Worm (Caenorhabditis elegans) whole organism, L1 larva: ENCODE measurements around the gene C10F3.7.

Experiments used
- aly-2 ChIP-seq: fragments of 150-350 bp; optimal IDR thresholded peaks from 2 replicates; lab custom pipeline; 2014; ENCODE audit warnings: missing biosample characterization, missing genetic modification characterization
- dsc-1 ChIP-seq: sonication (generic microtip); optimal IDR thresholded peaks from 2 replicates; lab custom pipeline; 2016; ENCODE audit warnings: mild to moderate bottlenecking, missing genetic modification characterization, missing compliant biosample characterization
- elt-3 ChIP-seq, 6 experiments: fragments of 150-350 bp in 1 of 6; sonication (generic microtip); optimal IDR thresholded peaks; 2 replicates each; lab custom pipeline; 2017 to 2018; ENCODE audit warnings: missing biosample characterization in 6 of 6, missing genetic modification characterization in 6 of 6, inconsistent platforms in 1 of 6
- fkh-10 ChIP-seq: sonication (generic microtip); optimal IDR thresholded peaks from 2 replicates; lab custom pipeline; 2017; ENCODE audit warnings: missing biosample characterization, missing genetic modification reagents, missing genetic modification characterization
- fkh-4 ChIP-seq: sonication (generic microtip); optimal IDR thresholded peaks from 2 replicates; lab custom pipeline; 2016; ENCODE audit warnings: missing compliant biosample characterization, missing genetic modification characterization, borderline replicate concordance
- jun-1 ChIP-seq: fragments of 150-350 bp; optimal IDR thresholded peaks from 2 replicates; lab custom pipeline; 2014; ENCODE audit warnings: missing biosample characterization, missing genetic modification reagents, missing genetic modification characterization
- mep-1 ChIP-seq: fragments of 150-350 bp; optimal IDR thresholded peaks from 2 replicates; lab custom pipeline; 2014; ENCODE audit warnings: missing biosample characterization, missing genetic modification characterization
- nhr-20 ChIP-seq: sonication (generic microtip); optimal IDR thresholded peaks from 2 replicates; lab custom pipeline; 2016; ENCODE audit warnings: mild to moderate bottlenecking, missing genetic modification characterization, missing compliant biosample characterization
- nhr-77 ChIP-seq: fragments of 150-350 bp; optimal IDR thresholded peaks from 2 replicates; lab custom pipeline; 2014; ENCODE audit warnings: missing biosample characterization, missing genetic modification characterization
- pqm-1 ChIP-seq: sonication (generic microtip); optimal IDR thresholded peaks from 3 replicates; lab custom pipeline; 2017; ENCODE audit warnings: missing biosample characterization, missing genetic modification characterization
- sptf-1 ChIP-seq: fragments of 150-350 bp; optimal IDR thresholded peaks from 2 replicates; lab custom pipeline; 2014; ENCODE audit warnings: missing biosample characterization, missing genetic modification characterization
- tbx-2 ChIP-seq: sonication (generic microtip); optimal IDR thresholded peaks from 2 replicates; lab custom pipeline; 2016; ENCODE audit warnings: missing genetic modification characterization, missing compliant biosample characterization
- unc-62 ChIP-seq: fragments of 150-350 bp; optimal IDR thresholded peaks from 2 replicates; lab custom pipeline; 2014; ENCODE audit warnings: missing biosample characterization, missing genetic modification reagents, missing genetic modification characterization
- zag-1 ChIP-seq: fragments of 150-350 bp; optimal IDR thresholded peaks from 2 replicates; lab custom pipeline; 2014; ENCODE audit warnings: missing biosample characterization, missing genetic modification characterization

- TF ChIP-seq aly-2 (tag; lab: Kevin White, UChicago) = no peak
- no peak for TF ChIP-seq zag-1 (tag; lab: Kevin White, UChicago)
- no peak for TF ChIP-seq jun-1
- no peak for TF ChIP-seq tbx-2 (tag; lab: Kevin White, UChicago)
- no peak for TF ChIP-seq sptf-1 (tag; lab: Kevin White, UChicago)
- no peak for TF ChIP-seq unc-62 (GFP tag; lab: Kevin White, UChicago)
- no peak for TF ChIP-seq nhr-77
- TF ChIP-seq nhr-20 (tag; lab: Kevin White, UChicago) = no peak
- no peak for TF ChIP-seq pqm-1 (tag; lab: Kevin White, UChicago)
- TF ChIP-seq fkh-10 (GFP tag; lab: Kevin White, UChicago) = no peak
- no peak for TF ChIP-seq mep-1 (tag; lab: Kevin White, UChicago)
- no peak for TF ChIP-seq dsc-1 (tag; lab: Kevin White, UChicago)
- TF ChIP-seq fkh-4 (tag; lab: Kevin White, UChicago) = no peak
- no peak for TF ChIP-seq elt-3 (tag; optimal IDR thresholded peaks at IDR 0.05; lab: Kevin White, UChicago)
Measured at ce11 chrV:6022076-6022475, 35.4 kb upstream of the C10F3.7 start.
